Worm (Caenorhabditis elegans): Measurements from ENCODE around the gene C06A1.6.

DNA sequence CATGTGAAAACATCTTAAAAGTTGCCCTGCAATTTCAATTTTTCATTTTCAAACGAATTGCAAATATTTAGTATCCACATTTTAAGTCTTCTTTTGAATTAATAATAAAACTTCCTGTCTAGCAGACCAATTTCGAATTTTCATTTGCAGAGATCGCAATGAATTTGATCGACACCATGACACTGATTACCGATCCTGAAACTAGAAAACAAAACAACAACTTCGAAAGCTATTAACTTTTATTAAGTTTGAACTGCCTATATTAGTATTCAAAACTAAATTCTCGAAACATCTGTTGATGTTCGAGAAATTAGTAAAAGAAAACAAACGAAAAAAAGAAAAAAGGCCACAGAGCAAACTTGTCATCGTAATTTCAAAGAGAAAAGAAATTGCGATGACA lies 9.7 kb upstream of the C06A1.6 start:
- TF ChIP-seq nhr-28 (tag; optimal IDR thresholded peaks at IDR 0.05) (no peak), ceh-9 (tag; optimal IDR thresholded peaks at IDR 0.05) (no peak), fkh-2 (tag; optimal IDR thresholded peaks at IDR 0.05) (no peak), ama-1 (optimal IDR thresholded peaks at IDR 0.05) (no peak), nhr-67 (tag; optimal IDR thresholded peaks at IDR 0.05) (no peak), lin-39 (tag; optimal IDR thresholded peaks at IDR 0.05) (no peak), unc-62 (GFP tag; optimal IDR thresholded peaks at IDR 0.05) (no peak), jun-1 (tag; optimal IDR thresholded peaks at IDR 0.05) (no peak)
